Fruit fly (Drosophila melanogaster) whole organism, embryonic: ENCODE results near the gene CG13012.

Experiments used
- CG10366 ChIP-seq: fragments of 200-800 bp; sonication (Bioruptor generic); IDR thresholded peaks from 2 replicates; pipeline ENCODE4 v1.3.6; 2022; ENCODE audit warnings: missing biosample characterization, missing genetic modification characterization
- CG11247 ChIP-seq: fragments of 200-800 bp; sonication (Bioruptor generic); IDR thresholded peaks from 2 replicates; pipeline ENCODE4 v1.3.6; 2022; ENCODE audit warnings: missing biosample characterization, missing genetic modification characterization
- CG11504 ChIP-seq: fragments of 200-800 bp; sonication (Bioruptor generic); optimal IDR thresholded peaks from 3 replicates; lab custom pipeline; 2019; ENCODE audit warnings: missing biosample characterization, mild to moderate bottlenecking, missing genetic modification characterization, moderate library complexity
- CG11695 ChIP-seq: fragments of 200-800 bp; sonication (Bioruptor generic); IDR thresholded peaks from 3 replicates; pipeline ENCODE4 v1.3.6; 2022; ENCODE audit warnings: missing biosample characterization, missing genetic modification characterization
- CG12391 ChIP-seq: fragments of 200-800 bp; sonication (Bioruptor generic); optimal IDR thresholded peaks from 3 replicates; lab custom pipeline; 2018; ENCODE audit warnings: missing biosample characterization, mild to moderate bottlenecking, missing genetic modification characterization, moderate library complexity
- CG13287 ChIP-seq: fragments of 200-800 bp; sonication (Bioruptor generic); IDR thresholded peaks from 2 replicates; pipeline ENCODE4 v1.3.6; 2022; ENCODE audit warnings: missing biosample characterization, missing genetic modification characterization; ENCODE audit not compliant: partially characterized antibody
- CG15601 ChIP-seq: fragments of 200-800 bp; sonication (Bioruptor generic); optimal IDR thresholded peaks from 3 replicates; lab custom pipeline; 2019; ENCODE audit warnings: missing biosample characterization, mild to moderate bottlenecking, missing genetic modification characterization, moderate library complexity
- CG15696 ChIP-seq: fragments of 200-800 bp; sonication (Bioruptor generic); optimal IDR thresholded peaks from 2 replicates; lab custom pipeline; 2019; ENCODE audit warnings: missing biosample characterization, mild to moderate bottlenecking, missing genetic modification characterization, moderate library complexity
- CG16813 ChIP-seq: fragments of 200-800 bp; sonication (Bioruptor generic); IDR thresholded peaks from 3 replicates; pipeline ENCODE4 v1.3.6; 2022; ENCODE audit warnings: missing biosample characterization, missing genetic modification characterization; ENCODE audit not compliant: partially characterized antibody
- CG17186 ChIP-seq: fragments of 200-800 bp; sonication (Bioruptor generic); optimal IDR thresholded peaks from 3 replicates; lab custom pipeline; 2017; ENCODE audit warnings: missing biosample characterization, missing genetic modification reagents, missing genetic modification characterization
- CG17568 ChIP-seq: fragments of 200-800 bp; sonication (Bioruptor generic); optimal IDR thresholded peaks from 2 replicates; lab custom pipeline; 2018; ENCODE audit warnings: missing biosample characterization, mild to moderate bottlenecking, missing genetic modification characterization, moderate library complexity
- CG2120 ChIP-seq: fragments of 200-800 bp; sonication (Bioruptor generic); optimal IDR thresholded peaks from 3 replicates; lab custom pipeline; 2016; ENCODE audit warnings: missing biosample characterization, missing genetic modification characterization
- CG3407 ChIP-seq: fragments of 200-800 bp; sonication (Bioruptor generic); optimal IDR thresholded peaks from 2 replicates; lab custom pipeline; 2018; ENCODE audit warnings: missing biosample characterization, mild to moderate bottlenecking, missing genetic modification characterization
- CG34422 ChIP-seq: fragments of 200-800 bp; sonication (Bioruptor generic); IDR thresholded peaks from 3 replicates; pipeline ENCODE4 v1.3.6; 2022; ENCODE audit warnings: missing biosample characterization, missing genetic modification characterization
- CG3838 ChIP-seq: fragments of 200-800 bp; sonication (Bioruptor generic); optimal IDR thresholded peaks from 3 replicates; lab custom pipeline; 2016; ENCODE audit warnings: missing biosample characterization, missing genetic modification characterization
- CG3995 ChIP-seq: fragments of 200-800 bp; sonication (Bioruptor generic); optimal IDR thresholded peaks from 3 replicates; lab custom pipeline; 2016; ENCODE audit warnings: missing biosample characterization, missing genetic modification characterization
- CG6791 ChIP-seq: fragments of 200-800 bp; sonication (Bioruptor generic); IDR thresholded peaks from 3 replicates; pipeline ENCODE4 v1.3.6; 2022; ENCODE audit warnings: missing biosample characterization, missing genetic modification characterization; ENCODE audit not compliant: partially characterized antibody
- CG7839 ChIP-seq: fragments of 200-800 bp; sonication (Bioruptor generic); optimal IDR thresholded peaks from 3 replicates; lab custom pipeline; 2018; ENCODE audit warnings: missing biosample characterization, mild to moderate bottlenecking, missing genetic modification characterization, moderate library complexity
- D19A ChIP-seq: fragments of 200-800 bp; optimal IDR thresholded peaks from 3 replicates; lab custom pipeline; 2019; ENCODE audit warnings: missing biosample characterization, mild to moderate bottlenecking, missing genetic modification characterization, moderate library complexity
- Hr51 ChIP-seq, 2 experiments: fragments of 200-800 bp; sonication (Bioruptor generic); optimal IDR thresholded peaks; 2 replicates in 1 of 2; 3 replicates in 1 of 2; lab custom pipeline; 2016 to 2018; ENCODE audit warnings: missing biosample characterization in 2 of 2, missing genetic modification characterization in 2 of 2, mild to moderate bottlenecking in 1 of 2, moderate library complexity in 1 of 2
- Rx ChIP-seq: fragments of 200-800 bp; sonication (Bioruptor generic); IDR thresholded peaks from 2 replicates; pipeline ENCODE4 v1.3.6; 2022; ENCODE audit warnings: missing biosample characterization, missing genetic modification characterization
- Ssrp ChIP-seq: fragments of 200-800 bp; sonication (Bioruptor generic); optimal IDR thresholded peaks from 2 replicates; lab custom pipeline; 2018; ENCODE audit warnings: missing biosample characterization, mild to moderate bottlenecking, missing genetic modification characterization, moderate library complexity
- Xbp1 ChIP-seq: fragments of 200-800 bp; sonication (Bioruptor generic); optimal IDR thresholded peaks from 3 replicates; lab custom pipeline; 2016; ENCODE audit warnings: missing biosample characterization, mild to moderate bottlenecking, missing genetic modification characterization
- ac ChIP-seq: fragments of 200-800 bp; sonication (Bioruptor generic); optimal IDR thresholded peaks from 3 replicates; lab custom pipeline; 2017; ENCODE audit warnings: missing biosample characterization, mild to moderate bottlenecking, missing genetic modification characterization
- amos ChIP-seq: fragments of 200-800 bp; sonication (Bioruptor generic); IDR thresholded peaks from 2 replicates; pipeline ENCODE4 v1.3.6; 2022; ENCODE audit warnings: missing biosample characterization, missing genetic modification characterization; ENCODE audit not compliant: partially characterized antibody
- bowl ChIP-seq: fragments of 200-800 bp; sonication (Bioruptor generic); IDR thresholded peaks from 2 replicates; pipeline ENCODE4 v1.3.6; 2022; ENCODE audit warnings: missing biosample characterization, missing genetic modification characterization
- dan ChIP-seq: fragments of 200-800 bp; sonication (Bioruptor generic); IDR thresholded peaks from 2 replicates; pipeline ENCODE4 v1.3.6; 2022; ENCODE audit warnings: missing biosample characterization, missing genetic modification characterization
- ftz-f1 ChIP-seq: fragments of 200-800 bp; sonication (Bioruptor generic); optimal IDR thresholded peaks from 2 replicates; lab custom pipeline; 2016; ENCODE audit warnings: missing biosample characterization, missing genetic modification characterization
- gce ChIP-seq: fragments of 200-800 bp; sonication (Bioruptor generic); IDR thresholded peaks from 3 replicates; pipeline ENCODE4 v1.3.6; 2022; ENCODE audit warnings: missing biosample characterization, missing genetic modification characterization
- gem ChIP-seq: fragments of 200-800 bp; sonication (Bioruptor generic); optimal IDR thresholded peaks from 2 replicates; lab custom pipeline; 2019; ENCODE audit warnings: missing biosample characterization, mild to moderate bottlenecking, missing genetic modification characterization, moderate library complexity
- gfzf ChIP-seq: fragments of 200-800 bp; sonication (Bioruptor generic); optimal IDR thresholded peaks from 2 replicates; lab custom pipeline; 2016; ENCODE audit warnings: missing biosample characterization, mild to moderate bottlenecking, missing genetic modification characterization, moderate library complexity
- gsb ChIP-seq: fragments of 200-800 bp; sonication (Bioruptor generic); IDR thresholded peaks from 2 replicates; pipeline ENCODE4 v1.3.6; 2022; ENCODE audit warnings: missing biosample characterization, missing genetic modification characterization
- gt ChIP-seq: fragments of 200-800 bp; sonication (Bioruptor generic); IDR thresholded peaks from 2 replicates; pipeline ENCODE4 v1.3.6; 2022; ENCODE audit warnings: missing biosample characterization, missing genetic modification characterization
- hb ChIP-seq: fragments of 200-800 bp; sonication (Bioruptor generic); IDR thresholded peaks from 3 replicates; pipeline ENCODE4 v1.3.6; 2022; ENCODE audit warnings: missing biosample characterization, missing genetic modification characterization; ENCODE audit not compliant: partially characterized antibody
- ind ChIP-seq: fragments of 200-800 bp; sonication (Bioruptor generic); optimal IDR thresholded peaks from 3 replicates; lab custom pipeline; 2016; ENCODE audit warnings: missing biosample characterization, missing genetic modification characterization
- inv ChIP-seq: fragments of 200-800 bp; sonication (Bioruptor generic); IDR thresholded peaks from 2 replicates; pipeline ENCODE4 v1.3.6; 2022; ENCODE audit warnings: missing biosample characterization, missing genetic modification characterization; ENCODE audit not compliant: partially characterized antibody
- knrl ChIP-seq: fragments of 200-800 bp; sonication (Bioruptor generic); IDR thresholded peaks from 3 replicates; pipeline ENCODE4 v1.3.6; 2022; ENCODE audit warnings: missing biosample characterization, missing genetic modification characterization; ENCODE audit not compliant: partially characterized antibody
- lola ChIP-seq, 3 experiments: fragments of >200 bp in 2 of 3; fragments of 200-800 bp in 1 of 3; sonication (Bioruptor generic) in 1 of 3; optimal IDR thresholded peaks; 2 replicates each; lab custom pipeline; 2017 to 2019; ENCODE audit warnings: missing biosample characterization in 3 of 3, missing genetic modification characterization in 3 of 3, mild to moderate bottlenecking in 1 of 3, moderate library complexity in 1 of 3
- mirr ChIP-seq: fragments of 200-800 bp; sonication (Bioruptor generic); optimal IDR thresholded peaks from 3 replicates; lab custom pipeline; 2018; ENCODE audit warnings: missing biosample characterization, mild to moderate bottlenecking, missing genetic modification characterization
- phol ChIP-seq: fragments of 200-800 bp; sonication (Bioruptor generic); optimal IDR thresholded peaks from 3 replicates; lab custom pipeline; 2018; ENCODE audit warnings: missing biosample characterization, mild to moderate bottlenecking, missing genetic modification characterization, moderate library complexity
- row ChIP-seq: fragments of 200-800 bp; sonication (Bioruptor generic); IDR thresholded peaks from 3 replicates; pipeline ENCODE4 v1.3.6; 2022; ENCODE audit warnings: missing biosample characterization, missing genetic modification characterization
- run ChIP-seq: fragments of 200-800 bp; sonication (Bioruptor generic); optimal IDR thresholded peaks from 3 replicates; lab custom pipeline; 2018; ENCODE audit warnings: missing biosample characterization, mild to moderate bottlenecking, missing genetic modification characterization
- sd ChIP-seq: fragments of 200-800 bp; sonication (Bioruptor generic); optimal IDR thresholded peaks from 3 replicates; lab custom pipeline; 2018; ENCODE audit warnings: missing biosample characterization, mild to moderate bottlenecking, missing genetic modification characterization, moderate library complexity
- sima ChIP-seq: fragments of 200-800 bp; sonication (Bioruptor generic); optimal IDR thresholded peaks from 2 replicates; lab custom pipeline; 2016; ENCODE audit warnings: missing biosample characterization, missing genetic modification characterization
- sob ChIP-seq: fragments of 200-800 bp; sonication (Bioruptor generic); IDR thresholded peaks from 2 replicates; pipeline ENCODE4 v1.3.6; 2022; ENCODE audit warnings: missing biosample characterization, missing genetic modification characterization
- tio ChIP-seq: fragments of 200-800 bp; sonication (Bioruptor generic); optimal IDR thresholded peaks from 2 replicates; lab custom pipeline; 2017; ENCODE audit warnings: missing biosample characterization, missing genetic modification characterization, inconsistent platforms
- zen2 ChIP-seq: fragments of 200-800 bp; sonication (Bioruptor generic); IDR thresholded peaks from 3 replicates; pipeline ENCODE4 v1.3.6; 2022; ENCODE audit warnings: missing biosample characterization, missing genetic modification characterization; ENCODE audit not compliant: partially characterized antibody

Gene CG13012

DNA sequence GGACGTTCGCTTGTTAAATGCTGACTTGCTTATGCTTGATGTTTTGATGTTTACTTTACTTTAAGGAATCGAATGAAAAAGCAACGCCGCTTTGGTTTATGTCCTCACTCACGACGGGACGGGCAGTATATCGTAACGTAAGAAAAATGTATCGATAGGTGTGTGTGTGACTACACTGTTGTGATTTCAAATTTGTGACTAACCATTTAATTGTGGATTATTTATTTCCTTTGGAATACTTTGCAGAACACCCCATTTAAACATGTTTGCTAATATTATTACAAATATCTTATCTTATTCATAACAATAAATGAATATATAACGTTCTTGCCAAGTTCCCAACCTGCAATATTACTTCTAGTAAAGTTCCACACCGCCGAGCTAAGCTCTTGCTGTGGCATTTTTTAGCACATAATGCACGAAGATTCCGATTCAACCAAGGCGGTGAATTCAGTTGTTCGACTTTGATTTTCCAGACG, 21.6 kb downstream of the CG13012 start, which contains the start of the genes Nemp and r (continued):
- peak; percentile 77 for TF ChIP-seq CG16813 (GFP tag; lab: Robert Waterston, UW)
- TF ChIP-seq zen2 = no peak
- TF ChIP-seq gce (GFP tag; lab: Robert Waterston, UW) = no peak
- TF ChIP-seq inv (GFP tag; lab: Robert Waterston, UW) = peak; percentile 68
- peak in 1 of 2 experiments; percentile 37 for TF ChIP-seq Hr51 (GFP tag; optimal IDR thresholded peaks at IDR 0.05; lab: Kevin White, UChicago)
- peak; percentile 82 for TF ChIP-seq gfzf (GFP tag; lab: Kevin White, UChicago)
- TF ChIP-seq CG3995 (GFP tag; lab: Kevin White, UChicago) = peak; percentile 95
- TF ChIP-seq CG13287 (GFP tag; lab: Robert Waterston, UW) = peak; percentile 74
- TF ChIP-seq Xbp1 (GFP tag; lab: Kevin White, UChicago) = no peak
- TF ChIP-seq CG6791 = peak; percentile 43; the same call in 1 of the 3 replicates
- TF ChIP-seq gsb (GFP tag; lab: Robert Waterston, UW) = no peak
- TF ChIP-seq hb (GFP tag; lab: Robert Waterston, UW) = peak; percentile 68; the same call in 1 of the 3 replicates
- no peak for TF ChIP-seq CG2120 (GFP tag; lab: Kevin White, UChicago)
- no peak for TF ChIP-seq CG11695 (GFP tag; lab: Robert Waterston, UW)
- TF ChIP-seq phol (tag; lab: Kevin White, UChicago) = peak; percentile 45
- TF ChIP-seq knrl (GFP tag; lab: Robert Waterston, UW) = peak; percentile 78
- peak; percentile 71 for TF ChIP-seq amos (GFP tag; lab: Robert Waterston, UW)
- TF ChIP-seq CG17186 (GFP tag; lab: Kevin White, UChicago) = peak; percentile 28
- TF ChIP-seq CG34422 (GFP tag; lab: Robert Waterston, UW) = no peak

DNA sequence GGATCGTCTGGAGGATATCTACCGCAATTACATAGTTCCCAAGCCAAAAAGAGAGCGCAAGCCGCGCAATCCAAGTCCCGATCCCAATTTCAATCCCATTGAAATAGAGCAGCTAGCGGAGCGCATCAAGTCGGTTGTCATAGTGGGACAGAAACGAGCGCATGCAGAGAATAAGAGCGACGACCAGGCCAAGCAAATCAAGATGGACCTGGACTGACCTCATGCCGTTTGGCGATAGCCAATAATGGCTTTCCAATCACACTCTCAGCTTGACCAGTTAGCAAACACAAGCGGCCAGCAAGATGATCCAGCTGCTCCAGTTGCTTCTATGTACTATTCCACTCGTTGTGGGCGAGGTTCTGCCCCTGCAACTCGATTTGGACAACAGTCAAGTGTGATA, 24.9 kb downstream of the CG13012 start:
- no peak for TF ChIP-seq CG11247 (GFP tag; lab: Robert Waterston, UW)
- TF ChIP-seq, all 482 proteins: peak for 0

DNA sequence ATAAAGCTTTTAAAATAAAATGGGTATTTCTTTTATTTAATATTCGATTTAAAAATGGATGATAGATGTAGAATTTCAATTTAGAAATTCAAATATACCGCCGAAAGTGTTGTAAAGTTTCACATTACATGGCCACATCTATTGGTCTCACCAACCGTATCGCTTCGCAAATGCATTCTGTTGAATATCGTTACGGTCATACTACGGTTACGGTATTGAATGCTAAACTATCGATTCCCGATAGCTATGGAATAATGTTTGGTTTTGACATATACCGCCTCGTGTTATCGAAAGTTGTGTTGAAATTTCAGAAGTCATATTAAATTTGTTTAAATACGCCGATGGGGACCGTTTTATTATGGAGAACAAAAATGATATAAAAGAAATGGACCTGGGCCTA, 25.5 kb downstream of the CG13012 start, which contains the start of the genes CG32573 and CG42512:
TSS of gene CG32573 (plus strand) at position 279 of the 400 bp plus-strand sequence.
TSS of gene CG42512 (plus strand) at position 279 of the 400 bp plus-strand sequence.
- TF ChIP-seq row (GFP tag; lab: Robert Waterston, UW) (peak; percentile 12; the same call in 1 of the 3 replicates), gem (tag; lab: Kevin White, UChicago) (no peak), CG17568 (GFP tag; lab: Kevin White, UChicago) (no peak), ftz-f1 (GFP tag; lab: Kevin White, UChicago) (no peak), CG3407 (GFP tag; lab: Kevin White, UChicago) (no peak), CG10366 (GFP tag; lab: Robert Waterston, UW) (no peak), sd (tag; lab: Kevin White, UChicago) (peak; percentile 17), CG11504 (tag; lab: Kevin White, UChicago) (no peak), CG7839 (tag; lab: Kevin White, UChicago) (no peak), ind (GFP tag; lab: Kevin White, UChicago) (no peak), bowl (GFP tag; lab: Robert Waterston, UW) (no peak), ac (GFP tag; lab: Kevin White, UChicago) (no peak), sima (GFP tag; lab: Kevin White, UChicago) (no peak), D19A (tag; lab: Kevin White, UChicago) (no peak), CG12391 (peak; percentile 23), mirr (GFP tag; lab: Kevin White, UChicago) (peak; percentile 7), run (tag; lab: Kevin White, UChicago) (no peak), gt (GFP tag; lab: Robert Waterston, UW) (no peak), tio (GFP tag; lab: Kevin White, UChicago) (no peak), dan (GFP tag; lab: Robert Waterston, UW) (no peak), lola (GFP tag; optimal IDR thresholded peaks at IDR 0.05; lab: Kevin White, UChicago) (no peak), Rx (GFP tag; lab: Robert Waterston, UW) (no peak), sob (GFP tag; lab: Robert Waterston, UW) (0 out of 2 replicates have a peak, but pooled peaks have one; percentile 23), Ssrp (tag; lab: Kevin White, UChicago) (no peak), CG15696 (tag; lab: Kevin White, UChicago) (no peak), CG15601 (tag; lab: Kevin White, UChicago) (peak; percentile 24), CG3838 (GFP tag; lab: Kevin White, UChicago) (no peak)
